Fruit fly (Drosophila melanogaster): ENCODE results near the gene Rbf.

Gene Rbf

dm6 chrX:762047-762446, 39.2 kb downstream of the Rbf start:
- peak; percentile 8 for TF ChIP-seq CG12768 (GFP tag; optimal IDR thresholded peaks at IDR 0.05)
- TF ChIP-seq CG7101 (tag; optimal IDR thresholded peaks at IDR 0.05) = no peak
- TF ChIP-seq CG33017 (tag; optimal IDR thresholded peaks at IDR 0.05) = peak; percentile 8

- TF ChIP-seq CG11617 (GFP tag; optimal IDR thresholded peaks at IDR 0.05) (peak; percentile 12), CG7101 (tag; optimal IDR thresholded peaks at IDR 0.05) (peak; percentile 39), Clk (GFP tag; optimal IDR thresholded peaks at IDR 0.05) (no peak), tj (GFP tag; optimal IDR thresholded peaks at IDR 0.05) (peak; percentile 35), pad (GFP tag; optimal IDR thresholded peaks at IDR 0.05) (peak; percentile 99), Crg-1 (GFP tag; optimal IDR thresholded peaks at IDR 0.05) (peak; percentile 15), kay (GFP tag; ENCODE audit: borderline replicate concordance) (no peak), bab1 (GFP tag; optimal IDR thresholded peaks at IDR 0.05) (peak; percentile 82), Mnt (GFP tag; optimal IDR thresholded peaks at IDR 0.05) (peak; percentile 43), CG14711 (tag; optimal IDR thresholded peaks at IDR 0.05) (peak; percentile 94), CG12768 (GFP tag; optimal IDR thresholded peaks at IDR 0.05) (peak; percentile 26), CG1620 (GFP tag; optimal IDR thresholded peaks at IDR 0.05) (peak; percentile 14), ovo (GFP tag; optimal IDR thresholded peaks at IDR 0.05) (peak; percentile 99), CG5204 (GFP tag; optimal IDR thresholded peaks at IDR 0.05) (no peak), CG33017 (tag; optimal IDR thresholded peaks at IDR 0.05) (no peak), Hr96 (GFP tag; optimal IDR thresholded peaks at IDR 0.05) (peak; percentile 55)
Measured at dm6 chrX:758892-759621, 42.2 kb downstream of the Rbf start, which contains the start of gene CG5273. Gene CG5273 (plus strand): TSS chrX:759594.

dm6 chrX:756856-757255, 44.4 kb downstream of the Rbf start:
- no peak for TF ChIP-seq tj (GFP tag; optimal IDR thresholded peaks at IDR 0.05)
- TF ChIP-seq ovo (GFP tag; optimal IDR thresholded peaks at IDR 0.05) = no peak
- no peak for TF ChIP-seq CG12768 (GFP tag; optimal IDR thresholded peaks at IDR 0.05)
- no peak for TF ChIP-seq cnc (optimal IDR thresholded peaks at IDR 0.05)
- no peak for TF ChIP-seq CG11617 (GFP tag; optimal IDR thresholded peaks at IDR 0.05)
- TF ChIP-seq toe (GFP tag; optimal IDR thresholded peaks at IDR 0.05) = no peak
- no peak for TF ChIP-seq kay (GFP tag; ENCODE audit: borderline replicate concordance)
- TF ChIP-seq CG7101 (tag; optimal IDR thresholded peaks at IDR 0.05) = no peak
- TF ChIP-seq CG33017 (tag; optimal IDR thresholded peaks at IDR 0.05) = no peak
- TF ChIP-seq Crg-1 (GFP tag; optimal IDR thresholded peaks at IDR 0.05) = no peak
- no peak for TF ChIP-seq Clk (GFP tag; optimal IDR thresholded peaks at IDR 0.05)
- TF ChIP-seq CG5204 (GFP tag; optimal IDR thresholded peaks at IDR 0.05) = no peak
- TF ChIP-seq CG7045 (GFP tag; optimal IDR thresholded peaks at IDR 0.05) = no peak
- no peak for TF ChIP-seq CG1620 (GFP tag; optimal IDR thresholded peaks at IDR 0.05)
- no peak for TF ChIP-seq Mnt (GFP tag; optimal IDR thresholded peaks at IDR 0.05)
- no peak for TF ChIP-seq Hr96 (GFP tag; optimal IDR thresholded peaks at IDR 0.05)
- no peak for TF ChIP-seq CG14711 (tag; optimal IDR thresholded peaks at IDR 0.05)
- no peak for TF ChIP-seq cic (GFP tag; optimal IDR thresholded peaks at IDR 0.05)
- TF ChIP-seq pad (GFP tag; optimal IDR thresholded peaks at IDR 0.05) = no peak
- no peak for TF ChIP-seq bab1 (GFP tag; optimal IDR thresholded peaks at IDR 0.05)

dm6 chrX:755642-756332, 45.5 kb downstream of the Rbf start:
- TF ChIP-seq Hr96 (GFP tag; optimal IDR thresholded peaks at IDR 0.05) = peak; percentile 82
- TF ChIP-seq CG33017 (tag; optimal IDR thresholded peaks at IDR 0.05) = peak; percentile 85
- TF ChIP-seq toe (GFP tag; optimal IDR thresholded peaks at IDR 0.05) = peak; percentile 53
- TF ChIP-seq kay (GFP tag; ENCODE audit: borderline replicate concordance) = no peak
- TF ChIP-seq CG1620 (GFP tag; optimal IDR thresholded peaks at IDR 0.05) = peak; percentile 46
- TF ChIP-seq Crg-1 (GFP tag; optimal IDR thresholded peaks at IDR 0.05) = peak; percentile 46
- TF ChIP-seq CG7045 (GFP tag; optimal IDR thresholded peaks at IDR 0.05) = peak; percentile 72
- peak; percentile 47 for TF ChIP-seq bab1 (GFP tag; optimal IDR thresholded peaks at IDR 0.05)
- peak; percentile 51 for TF ChIP-seq ovo (GFP tag; optimal IDR thresholded peaks at IDR 0.05)
- peak; percentile 79 for TF ChIP-seq pad (GFP tag; optimal IDR thresholded peaks at IDR 0.05)
- peak; percentile 34 for TF ChIP-seq Clk (GFP tag; optimal IDR thresholded peaks at IDR 0.05)
- peak; percentile 76 for TF ChIP-seq CG5204 (GFP tag; optimal IDR thresholded peaks at IDR 0.05)
- TF ChIP-seq CG11617 (GFP tag; optimal IDR thresholded peaks at IDR 0.05) = peak; percentile 68
- TF ChIP-seq tj (GFP tag; optimal IDR thresholded peaks at IDR 0.05) = peak; percentile 51
- peak; percentile 82 for TF ChIP-seq Mnt (GFP tag; optimal IDR thresholded peaks at IDR 0.05)
- TF ChIP-seq cic (GFP tag; optimal IDR thresholded peaks at IDR 0.05) = peak; percentile 66
- no peak for TF ChIP-seq cnc (optimal IDR thresholded peaks at IDR 0.05)
- peak; percentile 74 for TF ChIP-seq CG12768 (GFP tag; optimal IDR thresholded peaks at IDR 0.05)
- peak; percentile 83 for TF ChIP-seq CG14711 (tag; optimal IDR thresholded peaks at IDR 0.05)
- TF ChIP-seq CG7101 (tag; optimal IDR thresholded peaks at IDR 0.05) = peak; percentile 88

dm6 chrX:753553-753952, 47.7 kb downstream of the Rbf start, which contains the start of gene CG13361:
Gene CG13361 (minus strand): TSS chrX:753653.
- TF ChIP-seq kay (GFP tag; ENCODE audit: borderline replicate concordance) (no peak), cnc (optimal IDR thresholded peaks at IDR 0.05) (no peak), Clk (GFP tag; optimal IDR thresholded peaks at IDR 0.05) (no peak), CG11617 (GFP tag; optimal IDR thresholded peaks at IDR 0.05) (no peak), pad (GFP tag; optimal IDR thresholded peaks at IDR 0.05) (no peak), CG5204 (GFP tag; optimal IDR thresholded peaks at IDR 0.05) (no peak), CG14711 (tag; optimal IDR thresholded peaks at IDR 0.05) (no peak), CG12768 (GFP tag; optimal IDR thresholded peaks at IDR 0.05) (no peak), tj (GFP tag; optimal IDR thresholded peaks at IDR 0.05) (no peak), Mnt (GFP tag; optimal IDR thresholded peaks at IDR 0.05) (no peak), CG1620 (GFP tag; optimal IDR thresholded peaks at IDR 0.05) (no peak)

Measured in whole organism, adult.